Worm (Caenorhabditis elegans): ENCODE measurements around the gene far-4.

ce11 chrV:13049149-13049610, 49.7 kb upstream of the far-4 start, which contains the start of gene W07G4.8:
- no peak for TF ChIP-seq drap-1 (GFP tag; optimal IDR thresholded peaks at IDR 0.05)
- TF ChIP-seq lsy-2 (tag; optimal IDR thresholded peaks at IDR 0.05): no peak
- no peak for TF ChIP-seq ztf-11 (tag; optimal IDR thresholded peaks at IDR 0.05)
- no peak for TF ChIP-seq flh-1 (GFP tag; optimal IDR thresholded peaks at IDR 0.05)
- TF ChIP-seq mab-5 (tag; optimal IDR thresholded peaks at IDR 0.05): no peak
- TF ChIP-seq unc-39 (tag; optimal IDR thresholded peaks at IDR 0.05): no peak
- no peak for TF ChIP-seq pha-4 (tag; optimal IDR thresholded peaks at IDR 0.05)
- TF ChIP-seq unc-62 (GFP tag; optimal IDR thresholded peaks at IDR 0.05): no peak
- TF ChIP-seq nhr-76 (tag; optimal IDR thresholded peaks at IDR 0.05): no peak
- no peak for TF ChIP-seq mep-1 (tag; optimal IDR thresholded peaks at IDR 0.05)
- no peak for TF ChIP-seq sptf-1 (tag; optimal IDR thresholded peaks at IDR 0.05)
- TF ChIP-seq hlh-1 (tag; optimal IDR thresholded peaks at IDR 0.05): no peak
- no peak for TF ChIP-seq snpc-4 (tag; optimal IDR thresholded peaks at IDR 0.05)
- TF ChIP-seq nhr-28 (tag; optimal IDR thresholded peaks at IDR 0.05): no peak
